Worm (Caenorhabditis elegans) whole organism, early embryonic: ENCODE data around the gene srh-70.

Source experiments
- B0310.2 ChIP-seq: sonication (generic microtip); optimal IDR thresholded peaks from 2 replicates; lab custom pipeline; 2016; ENCODE audit warnings: mild to moderate bottlenecking, missing genetic modification characterization, missing compliant biosample characterization
- F13C5.2 ChIP-seq: sonication (generic microtip); optimal IDR thresholded peaks from 2 replicates; lab custom pipeline; 2017; ENCODE audit warnings: mild to moderate bottlenecking, missing genetic modification characterization, inconsistent platforms, missing compliant biosample characterization
- aly-1 ChIP-seq: sonication (generic microtip); optimal IDR thresholded peaks from 2 replicates; lab custom pipeline; 2016; ENCODE audit warnings: missing genetic modification characterization, missing compliant biosample characterization
- ama-1 ChIP-seq: fragments of 150-350 bp; optimal IDR thresholded peaks from 2 replicates; lab custom pipeline; 2014
- ceh-13 ChIP-seq: fragments of 200-800 bp; sonication (Bioruptor generic); optimal IDR thresholded peaks from 2 replicates; lab custom pipeline; 2018; ENCODE audit warnings: mild to moderate bottlenecking, missing genetic modification characterization, missing compliant biosample characterization
- ceh-36 ChIP-seq: sonication (generic microtip); optimal IDR thresholded peaks from 2 replicates; lab custom pipeline; 2016; ENCODE audit warnings: missing genetic modification characterization, inconsistent platforms, missing compliant biosample characterization
- ets-7 ChIP-seq: sonication (generic microtip); optimal IDR thresholded peaks from 2 replicates; lab custom pipeline; 2016; ENCODE audit warnings: missing genotype, missing genetic modification characterization, missing compliant biosample characterization
- flt-1 ChIP-seq: fragments of 200-800 bp; sonication (Bioruptor generic); IDR thresholded peaks from 2 replicates; pipeline ENCODE4 v1.3.6; 2022; ENCODE audit warnings: missing genetic modification characterization, missing compliant biosample characterization
- hmbx-1 ChIP-seq: sonication (generic microtip); optimal IDR thresholded peaks from 2 replicates; lab custom pipeline; 2016; ENCODE audit warnings: mild to moderate bottlenecking, missing genetic modification characterization, missing compliant biosample characterization
- hmg-4 ChIP-seq: fragments of 200-800 bp; sonication (Bioruptor generic); optimal IDR thresholded peaks from 2 replicates; lab custom pipeline; 2018; ENCODE audit warnings: mild to moderate bottlenecking, missing genetic modification characterization, missing compliant biosample characterization
- hnd-1 ChIP-seq: sonication (generic microtip); optimal IDR thresholded peaks from 2 replicates; lab custom pipeline; 2016; ENCODE audit warnings: missing genetic modification characterization, missing compliant biosample characterization
- pes-1 ChIP-seq: fragments of 200-800 bp; sonication (Bioruptor generic); IDR thresholded peaks from 2 replicates; pipeline ENCODE4 v1.3.6; 2022; ENCODE audit warnings: missing genetic modification reagents, missing genetic modification characterization, missing compliant biosample characterization
- scrt-1 ChIP-seq: fragments of 200-800 bp; sonication (Bioruptor generic); IDR thresholded peaks from 2 replicates; pipeline ENCODE4 v1.3.6; 2022; ENCODE audit warnings: missing genetic modification characterization, missing compliant biosample characterization
- sea-1 ChIP-seq: fragments of 200-800 bp; sonication (Bioruptor generic); conservative IDR thresholded peaks from 2 replicates; pipeline ENCODE4 v1.3.6; 2022; ENCODE audit warnings: missing genetic modification characterization, missing compliant biosample characterization
- tbx-11 ChIP-seq: fragments of 200-800 bp; sonication (Bioruptor generic); IDR thresholded peaks from 2 replicates; pipeline ENCODE4 v1.3.6; 2022; ENCODE audit warnings: missing genetic modification characterization, missing compliant biosample characterization
- tbx-37 ChIP-seq: fragments of 200-800 bp; sonication (Bioruptor generic); conservative IDR thresholded peaks from 2 replicates; pipeline ENCODE4 v1.3.6; 2022; ENCODE audit warnings: missing genetic modification reagents, missing genetic modification characterization, missing compliant biosample characterization
- tra-4 ChIP-seq: sonication (generic microtip); optimal IDR thresholded peaks from 2 replicates; lab custom pipeline; 2017; ENCODE audit warnings: missing genetic modification characterization, missing compliant biosample characterization

Gene srh-70

DNA sequence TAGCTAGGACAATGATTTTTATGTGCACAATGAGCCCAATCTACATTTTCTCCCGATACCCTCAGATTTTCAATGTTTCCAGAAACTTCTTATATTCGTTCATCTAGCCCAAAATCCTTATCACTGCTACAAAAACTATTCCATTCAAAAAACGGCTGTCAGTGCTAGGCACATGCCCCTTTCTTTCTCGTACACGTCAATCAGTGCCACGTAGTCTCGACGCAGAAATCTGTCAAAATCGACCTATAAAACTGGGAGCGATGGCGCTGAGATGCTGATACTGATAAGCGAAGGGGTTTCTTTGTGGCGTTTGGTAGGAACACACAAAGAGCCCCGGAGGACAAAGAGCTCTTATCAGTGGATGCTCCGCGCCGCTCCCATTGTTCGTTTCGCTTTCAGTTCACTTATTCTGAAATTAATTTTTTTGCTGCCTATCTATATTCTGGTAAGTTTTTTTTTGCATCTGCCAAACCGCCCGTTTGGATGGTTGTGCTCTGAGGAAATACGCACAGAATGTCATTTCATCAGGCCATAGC, at the start of gene srh-70:
TSS of gene srh-70 (minus strand) at position 51 of the 536 bp plus-strand sequence.
- TF ChIP-seq hnd-1 (tag; lab: Kevin White, UChicago) (no peak), aly-1 (tag; lab: Kevin White, UChicago) (no peak), ceh-13 (GFP tag; lab: Kevin White, UChicago) (no peak), scrt-1 (GFP tag; lab: Robert Waterston, UW) (no peak), ceh-36 (tag; lab: Kevin White, UChicago) (no peak), tbx-37 (GFP tag; lab: Robert Waterston, UW) (no peak), B0310.2 (tag; lab: Kevin White, UChicago) (no peak), hmbx-1 (tag; lab: Kevin White, UChicago) (no peak)

DNA sequence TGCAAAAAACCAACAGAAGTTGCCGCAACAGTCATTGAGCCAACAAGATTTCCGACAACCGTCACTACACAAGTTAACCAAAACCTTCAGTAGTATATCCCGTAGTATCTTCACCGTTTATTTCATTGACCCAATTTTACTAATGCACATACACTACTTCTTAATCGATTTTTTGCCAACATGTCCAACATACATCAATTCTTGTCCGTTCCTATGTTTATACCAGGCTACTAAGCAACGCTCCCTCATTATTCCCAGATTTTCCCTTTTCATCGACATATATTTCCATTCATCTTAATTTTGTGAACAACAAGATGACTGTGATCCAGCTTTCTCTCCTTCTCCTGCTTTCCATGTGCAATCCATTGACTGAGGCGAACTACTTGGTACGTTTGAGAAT, 47.2 kb upstream of the srh-70 start, which contains the start of gene F49C5.7:
TSS of gene F49C5.7 (plus strand) at position 301 of the 400 bp plus-strand sequence.
- TF ChIP-seq hmbx-1 (tag; lab: Kevin White, UChicago) = no peak
- TF ChIP-seq pes-1 (GFP tag; lab: Robert Waterston, UW) = no peak
- TF ChIP-seq hmg-4 (GFP tag; lab: Kevin White, UChicago) = no peak
- no peak for TF ChIP-seq scrt-1 (GFP tag; lab: Robert Waterston, UW)
- no peak for TF ChIP-seq tra-4 (tag; lab: Kevin White, UChicago)
- TF ChIP-seq aly-1 (tag; lab: Kevin White, UChicago) = no peak
- TF ChIP-seq tbx-11 (GFP tag; lab: Robert Waterston, UW) = no peak
- no peak for TF ChIP-seq sea-1 (GFP tag; lab: Robert Waterston, UW)

DNA sequence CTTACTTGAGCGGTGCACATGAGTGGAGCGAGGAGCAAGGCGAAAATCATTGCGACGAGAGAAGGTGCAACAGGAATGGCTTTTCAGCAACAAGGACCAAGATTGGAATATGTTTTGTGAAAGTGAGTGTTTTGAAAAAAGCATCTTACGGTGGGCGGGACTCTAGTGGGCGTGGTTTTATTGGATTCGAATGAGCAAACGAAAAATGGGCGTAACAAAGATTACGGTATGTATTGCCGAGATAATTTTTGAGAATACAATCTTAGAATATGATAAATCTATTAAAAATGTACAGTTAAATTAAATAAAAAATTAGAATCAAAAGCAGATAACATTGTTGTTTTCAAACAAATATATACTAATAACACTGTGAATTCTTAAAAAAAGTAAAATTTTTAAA, 41.6 kb upstream of the srh-70 start, which contains the start of gene F49C5.12:
TSS of gene F49C5.12 (minus strand) at position 101 of the 400 bp plus-strand sequence.
- no peak for TF ChIP-seq ets-7 (tag; lab: Kevin White, UChicago)
- no peak for TF ChIP-seq hmbx-1 (tag; lab: Kevin White, UChicago)
- TF ChIP-seq B0310.2 (tag; lab: Kevin White, UChicago) = no peak
- no peak for TF ChIP-seq sea-1 (GFP tag; lab: Robert Waterston, UW)
- TF ChIP-seq tbx-11 (GFP tag; lab: Robert Waterston, UW) = no peak
- no peak for TF ChIP-seq tra-4 (tag; lab: Kevin White, UChicago)
- no peak for TF ChIP-seq ceh-13 (GFP tag; lab: Kevin White, UChicago)
- TF ChIP-seq F13C5.2 = no peak
- no peak for TF ChIP-seq ceh-36 (tag; lab: Kevin White, UChicago)
- no peak for TF ChIP-seq tbx-37 (GFP tag; lab: Robert Waterston, UW)
- no peak for TF ChIP-seq hmg-4 (GFP tag; lab: Kevin White, UChicago)
- TF ChIP-seq aly-1 (tag; lab: Kevin White, UChicago) = no peak
- TF ChIP-seq flt-1 = no peak

DNA sequence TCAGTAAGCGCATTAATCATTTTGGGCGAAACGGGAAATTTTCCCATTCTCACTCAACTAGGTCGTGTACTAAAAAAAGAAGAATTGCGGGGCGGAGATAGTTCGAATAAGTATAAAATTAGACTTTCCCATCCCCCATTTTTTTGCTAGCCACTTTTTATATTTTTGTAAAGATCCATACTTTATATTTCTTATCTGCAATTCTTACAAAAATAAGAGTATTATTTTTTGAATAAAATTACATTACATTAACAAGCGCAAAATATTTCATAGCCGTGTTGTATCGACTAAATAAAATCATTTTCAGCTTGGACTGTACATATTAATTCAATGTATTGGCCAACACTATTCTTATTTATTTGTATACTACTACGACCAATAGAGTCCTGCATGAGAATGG, 36.9 kb upstream of the srh-70 start, which contains the start of gene F49C5.11:
TSS of gene F49C5.11 (plus strand) at position 301 of the 400 bp plus-strand sequence.
- TF ChIP-seq ceh-13 (GFP tag; lab: Kevin White, UChicago) (no peak), tra-4 (tag; lab: Kevin White, UChicago) (no peak), sea-1 (GFP tag; lab: Robert Waterston, UW) (no peak), B0310.2 (tag; lab: Kevin White, UChicago) (no peak), ceh-36 (tag; lab: Kevin White, UChicago) (no peak), ama-1 (lab: Kevin White, UChicago) (no peak), F13C5.2 (no peak)

DNA sequence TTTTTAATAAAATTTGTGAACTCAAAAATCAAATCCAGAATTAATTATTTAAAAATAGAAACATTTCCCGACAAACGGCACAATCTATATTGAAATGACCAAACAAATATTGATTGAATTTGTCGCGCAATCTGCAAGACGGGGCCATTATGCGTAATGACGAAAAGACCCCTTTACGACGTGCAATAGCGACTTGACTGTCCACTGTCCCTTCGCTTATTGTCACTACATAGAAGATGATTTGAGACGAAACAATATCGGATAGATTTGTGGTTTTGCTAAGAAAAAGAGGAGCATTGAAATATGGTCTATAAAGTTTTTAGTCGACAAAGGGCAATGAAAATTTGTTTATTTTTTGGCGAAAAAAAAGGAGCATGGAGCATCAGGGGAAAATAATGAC, 32.3 kb upstream of the srh-70 start:
- no peak for TF ChIP-seq hnd-1 (tag; lab: Kevin White, UChicago)
- TF ChIP-seq tbx-11 (GFP tag; lab: Robert Waterston, UW) = no peak
- no peak for TF ChIP-seq pes-1 (GFP tag; lab: Robert Waterston, UW)
- no peak for TF ChIP-seq ets-7 (tag; lab: Kevin White, UChicago)
- TF ChIP-seq ceh-36 (tag; lab: Kevin White, UChicago) = no peak
- TF ChIP-seq sea-1 (GFP tag; lab: Robert Waterston, UW) = no peak

DNA sequence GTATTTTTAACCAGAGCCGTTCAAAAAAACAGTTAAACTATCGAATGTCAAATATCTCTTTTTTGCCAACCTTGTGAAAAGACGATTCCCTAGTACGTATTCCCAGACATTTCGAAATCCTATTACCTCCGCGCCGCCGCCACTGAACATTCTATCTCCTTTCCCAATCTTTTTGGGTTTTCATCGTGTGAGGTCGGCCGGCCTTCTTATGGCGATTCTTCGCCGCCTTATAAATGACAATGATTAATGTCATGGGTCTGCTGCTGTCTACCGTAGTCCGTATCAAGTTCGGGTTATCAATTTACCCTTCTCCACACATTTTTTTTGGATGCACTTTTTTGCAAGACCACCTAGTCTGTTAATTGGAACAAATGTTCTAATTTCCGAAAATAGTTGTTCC, 31.0 kb upstream of the srh-70 start:
- TF ChIP-seq tbx-37 (GFP tag; lab: Robert Waterston, UW) (no peak), aly-1 (tag; lab: Kevin White, UChicago) (no peak), F13C5.2 (no peak), tbx-11 (GFP tag; lab: Robert Waterston, UW) (no peak), hnd-1 (tag; lab: Kevin White, UChicago) (no peak), sea-1 (GFP tag; lab: Robert Waterston, UW) (no peak), scrt-1 (GFP tag; lab: Robert Waterston, UW) (no peak), B0310.2 (tag; lab: Kevin White, UChicago) (no peak), pes-1 (GFP tag; lab: Robert Waterston, UW) (no peak), hmg-4 (GFP tag; lab: Kevin White, UChicago) (no peak), ceh-13 (GFP tag; lab: Kevin White, UChicago) (no peak), hmbx-1 (tag; lab: Kevin White, UChicago) (no peak), ama-1 (lab: Kevin White, UChicago) (no peak), ets-7 (tag; lab: Kevin White, UChicago) (no peak), tra-4 (tag; lab: Kevin White, UChicago) (no peak), ceh-36 (tag; lab: Kevin White, UChicago) (no peak)

DNA sequence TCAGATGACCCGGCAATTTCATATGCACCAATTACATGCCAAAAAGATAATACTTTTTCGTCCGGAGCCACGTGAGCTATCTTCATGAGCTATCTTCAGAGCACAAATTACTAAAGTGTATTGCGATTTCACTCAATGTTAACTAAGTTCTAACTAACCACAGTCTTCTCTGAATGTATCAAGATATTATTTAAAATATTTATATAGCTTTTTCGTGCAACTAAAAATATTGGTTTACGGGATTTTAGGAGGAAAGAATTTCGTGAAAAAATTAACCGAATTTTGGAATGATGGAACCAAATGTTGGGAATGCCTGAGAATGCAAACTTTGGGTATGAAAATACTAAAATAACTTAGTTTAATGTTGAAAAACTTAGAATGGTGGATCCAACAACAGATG, 28.9 kb upstream of the srh-70 start, which contains the start of gene F49C5.16:
TSS of gene F49C5.16 (plus strand) at position 301 of the 400 bp plus-strand sequence.
- TF ChIP-seq tbx-37 (GFP tag; lab: Robert Waterston, UW) (no peak), scrt-1 (GFP tag; lab: Robert Waterston, UW) (no peak), sea-1 (GFP tag; lab: Robert Waterston, UW) (no peak), F13C5.2 (no peak), pes-1 (GFP tag; lab: Robert Waterston, UW) (no peak)
